Fruit fly (Drosophila melanogaster) whole organism, embryonic: ENCODE results near the gene beat-Ib.

Source experiments
- B-H1 ChIP-seq: fragments of 200-800 bp; sonication (Bioruptor generic); IDR thresholded peaks from 3 replicates; pipeline ENCODE4 v1.3.6; 2022; ENCODE audit warnings: missing biosample characterization, missing genetic modification characterization
- BEAF-32 ChIP-seq: fragments of 200-800 bp; sonication (Bioruptor generic); optimal IDR thresholded peaks from 3 replicates; lab custom pipeline; 2017; ENCODE audit warnings: missing biosample characterization, missing genetic modification characterization, mild to moderate bottlenecking, moderate library complexity, missing genetic modification reagents
- CG1024 ChIP-seq: fragments of 200-800 bp; sonication (Bioruptor generic); IDR thresholded peaks from 2 replicates; pipeline ENCODE4 v1.3.6; 2022; ENCODE audit warnings: missing biosample characterization, missing genetic modification characterization
- CG11456 ChIP-seq: fragments of 200-800 bp; sonication (Bioruptor generic); IDR thresholded peaks from 3 replicates; pipeline ENCODE4 v1.3.6; 2022; ENCODE audit warnings: missing biosample characterization, missing genetic modification characterization
- CG1233 ChIP-seq: fragments of 200-800 bp; sonication (Bioruptor generic); optimal IDR thresholded peaks from 4 replicates; lab custom pipeline; 2018; ENCODE audit warnings: missing biosample characterization, mild to moderate bottlenecking, missing genetic modification characterization
- CG12744 ChIP-seq: fragments of 200-800 bp; sonication (Bioruptor generic); optimal IDR thresholded peaks from 2 replicates; lab custom pipeline; 2016; ENCODE audit warnings: missing biosample characterization, missing genetic modification characterization
- CG12942 ChIP-seq: fragments of 200-800 bp; sonication (Bioruptor generic); optimal IDR thresholded peaks from 3 replicates; lab custom pipeline; 2016; ENCODE audit warnings: missing biosample characterization, missing genetic modification characterization
- CG13287 ChIP-seq: fragments of 200-800 bp; sonication (Bioruptor generic); IDR thresholded peaks from 2 replicates; pipeline ENCODE4 v1.3.6; 2022; ENCODE audit warnings: missing biosample characterization, missing genetic modification characterization; ENCODE audit not compliant: partially characterized antibody
- CG14965 ChIP-seq: fragments of 200-800 bp; sonication (Bioruptor generic); optimal IDR thresholded peaks from 2 replicates; lab custom pipeline; 2016; ENCODE audit warnings: missing biosample characterization, missing genetic modification characterization, borderline replicate concordance
- CG1647 ChIP-seq: fragments of 200-800 bp; sonication (Bioruptor generic); optimal IDR thresholded peaks from 3 replicates; lab custom pipeline; 2016; ENCODE audit warnings: missing biosample characterization, missing genetic modification characterization
- CG2116 ChIP-seq: fragments of 200-800 bp; sonication (Bioruptor generic); optimal IDR thresholded peaks from 3 replicates; lab custom pipeline; 2018; ENCODE audit warnings: missing biosample characterization, mild to moderate bottlenecking, missing genetic modification characterization
- CG34422 ChIP-seq: fragments of 200-800 bp; sonication (Bioruptor generic); IDR thresholded peaks from 3 replicates; pipeline ENCODE4 v1.3.6; 2022; ENCODE audit warnings: missing biosample characterization, missing genetic modification characterization
- CG3847 ChIP-seq: fragments of 200-800 bp; sonication (Bioruptor generic); IDR thresholded peaks from 2 replicates; pipeline ENCODE4 v1.3.6; 2022; ENCODE audit warnings: missing biosample characterization, missing genetic modification characterization
- CG5953 ChIP-seq: fragments of 200-800 bp; sonication (Bioruptor generic); IDR thresholded peaks from 2 replicates; pipeline ENCODE4 v1.3.6; 2022; ENCODE audit warnings: missing biosample characterization, missing genetic modification characterization
- CTCF ChIP-seq: fragments of 200-800 bp; sonication (Bioruptor generic); optimal IDR thresholded peaks from 2 replicates; lab custom pipeline; 2017; ENCODE audit warnings: missing biosample characterization, mild to moderate bottlenecking, missing genetic modification characterization, moderate library complexity
- D19A ChIP-seq: fragments of 200-800 bp; optimal IDR thresholded peaks from 3 replicates; lab custom pipeline; 2019; ENCODE audit warnings: missing biosample characterization, mild to moderate bottlenecking, missing genetic modification characterization, moderate library complexity
- Dref ChIP-seq: fragments of 200-800 bp; sonication (Bioruptor generic); IDR thresholded peaks from 2 replicates; pipeline ENCODE4 v1.3.6; 2022; ENCODE audit warnings: missing biosample characterization, missing genetic modification characterization
- Ets65A ChIP-seq: fragments of 200-800 bp; sonication (Bioruptor generic); peaks from one replicate; lab custom pipeline; 2016; ENCODE audit warnings: missing biosample characterization, missing genetic modification characterization
- Fer3 ChIP-seq: fragments of 200-800 bp; sonication (Bioruptor generic); optimal IDR thresholded peaks from 2 replicates; lab custom pipeline; 2018; ENCODE audit warnings: missing biosample characterization, mild to moderate bottlenecking, missing genetic modification characterization, moderate library complexity
- NC2α ChIP-seq: fragments of 200-800 bp; sonication (Bioruptor generic); optimal IDR thresholded peaks from 2 replicates; lab custom pipeline; 2016; ENCODE audit warnings: missing biosample characterization, missing genetic modification characterization
- NFAT ChIP-seq: fragments of 200-800 bp; sonication (Bioruptor generic); IDR thresholded peaks from 2 replicates; pipeline ENCODE4 v1.3.6; 2022; ENCODE audit warnings: missing biosample characterization, missing genetic modification characterization
- Ptx1 ChIP-seq: fragments of 200-800 bp; sonication (Bioruptor generic); IDR thresholded peaks from 2 replicates; pipeline ENCODE4 v1.3.6; 2022; ENCODE audit warnings: missing biosample characterization, missing genetic modification characterization
- Rx ChIP-seq: fragments of 200-800 bp; sonication (Bioruptor generic); IDR thresholded peaks from 2 replicates; pipeline ENCODE4 v1.3.6; 2022; ENCODE audit warnings: missing biosample characterization, missing genetic modification characterization
- Trl ChIP-seq, 3 experiments: fragments of >200 bp in 2 of 3; fragments of 200-800 bp in 1 of 3; sonication (Bioruptor generic) in 1 of 3; optimal IDR thresholded peaks; 2 replicates in 1 of 3; 3 replicates in 2 of 3; lab custom pipeline; 2016 to 2017; ENCODE audit warnings: missing biosample characterization in 1 of 3, missing genetic modification characterization in 1 of 3
- ab ChIP-seq: fragments of 200-800 bp; sonication (Bioruptor generic); optimal IDR thresholded peaks from 2 replicates; lab custom pipeline; 2016; ENCODE audit warnings: missing biosample characterization, missing genetic modification characterization
- bigmax ChIP-seq: fragments of 200-800 bp; sonication (Bioruptor generic); optimal IDR thresholded peaks from 2 replicates; lab custom pipeline; 2018; ENCODE audit warnings: missing biosample characterization, mild to moderate bottlenecking, missing genetic modification characterization
- btn ChIP-seq: fragments of 200-800 bp; sonication (Bioruptor generic); optimal IDR thresholded peaks from 2 replicates; lab custom pipeline; 2016; ENCODE audit warnings: missing biosample characterization, missing genetic modification characterization
- cad ChIP-seq: fragments of >200 bp; optimal IDR thresholded peaks from 2 replicates; lab custom pipeline; 2017; ENCODE audit warnings: missing biosample characterization, missing genetic modification characterization
- crc ChIP-seq: fragments of 200-800 bp; sonication (Bioruptor generic); optimal IDR thresholded peaks from 2 replicates; lab custom pipeline; 2016; ENCODE audit warnings: missing biosample characterization, missing genetic modification characterization
- crp ChIP-seq, 2 experiments: fragments of 200-800 bp; sonication (Bioruptor generic); optimal IDR thresholded peaks; 2 replicates in 1 of 2; 3 replicates in 1 of 2; lab custom pipeline; 2017; ENCODE audit warnings: missing biosample characterization in 2 of 2, missing genetic modification characterization in 2 of 2, mild to moderate bottlenecking in 1 of 2, moderate library complexity in 1 of 2
- da ChIP-seq: fragments of 200-800 bp; sonication (Bioruptor generic); optimal IDR thresholded peaks from 2 replicates; lab custom pipeline; 2016; ENCODE audit warnings: missing biosample characterization, missing genetic modification characterization
- ewg ChIP-seq: fragments of 200-800 bp; sonication (Bioruptor generic); optimal IDR thresholded peaks from 3 replicates; lab custom pipeline; 2017; ENCODE audit warnings: mild to moderate bottlenecking, missing biosample characterization, missing genetic modification reagents, missing genetic modification characterization
- ftz-f1 ChIP-seq: fragments of 200-800 bp; sonication (Bioruptor generic); optimal IDR thresholded peaks from 2 replicates; lab custom pipeline; 2016; ENCODE audit warnings: missing biosample characterization, missing genetic modification characterization
- lola ChIP-seq, 3 experiments: fragments of >200 bp in 2 of 3; fragments of 200-800 bp in 1 of 3; sonication (Bioruptor generic) in 1 of 3; optimal IDR thresholded peaks; 2 replicates each; lab custom pipeline; 2017 to 2019; ENCODE audit warnings: missing biosample characterization in 3 of 3, missing genetic modification characterization in 3 of 3, mild to moderate bottlenecking in 1 of 3, moderate library complexity in 1 of 3
- lov ChIP-seq, 2 experiments: fragments of 200-800 bp in 1 of 2; fragments of >200 bp in 1 of 2; sonication (Bioruptor generic) in 1 of 2; IDR thresholded peaks in 1 of 2; optimal IDR thresholded peaks in 1 of 2; 2 replicates in 1 of 2; 3 replicates in 1 of 2; pipeline versions ENCODE4 v1.3.6 to Lab custom; 2017 to 2022; ENCODE audit warnings: missing biosample characterization in 1 of 2, missing genetic modification characterization in 1 of 2
- sug ChIP-seq: fragments of 200-800 bp; optimal IDR thresholded peaks from 2 replicates; lab custom pipeline; 2019; ENCODE audit warnings: missing biosample characterization, mild to moderate bottlenecking, missing genetic modification characterization, moderate library complexity
- vnd ChIP-seq: fragments of 200-800 bp; sonication (Bioruptor generic); IDR thresholded peaks from 3 replicates; pipeline ENCODE4 v1.3.6; 2022; ENCODE audit warnings: missing biosample characterization, missing genetic modification characterization; ENCODE audit not compliant: partially characterized antibody
- wek ChIP-seq: fragments of 200-800 bp; sonication (Bioruptor generic); optimal IDR thresholded peaks from 3 replicates; lab custom pipeline; 2018; ENCODE audit warnings: missing biosample characterization, mild to moderate bottlenecking, missing genetic modification characterization, moderate library complexity
- yki ChIP-seq: fragments of >200 bp; optimal IDR thresholded peaks from 3 replicates; lab custom pipeline; 2018
- zfh1 ChIP-seq: fragments of 200-800 bp; sonication (Bioruptor generic); IDR thresholded peaks from 3 replicates; pipeline ENCODE4 v1.3.6; 2022; ENCODE audit warnings: missing biosample characterization, missing genetic modification characterization

beat-Ib gene

DNA sequence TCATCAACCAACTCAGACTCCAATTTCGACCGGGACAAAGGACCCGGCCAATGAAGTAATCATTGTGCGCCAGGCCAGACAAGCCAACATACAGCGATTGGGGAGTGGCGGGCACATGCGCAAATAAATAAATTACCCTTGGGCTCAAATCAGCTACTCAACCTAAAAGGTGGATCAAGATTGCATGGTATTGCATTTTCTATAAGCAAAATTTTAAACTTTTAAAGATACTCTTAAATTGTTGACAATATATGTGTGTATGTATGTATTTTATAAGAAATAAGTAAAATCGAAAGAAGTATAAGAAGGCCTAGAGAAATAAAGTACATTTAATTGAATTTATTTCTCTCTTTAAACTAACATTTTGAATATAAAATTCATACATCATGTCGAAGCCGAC lies 17.0 kb upstream of the beat-Ib start, which contains the start of gene CG10839:
Gene CG10839, plus strand, starts transcription at position 301 of the 400 bp plus-strand sequence.
- TF ChIP-seq da, result no peak
- TF ChIP-seq ewg (GFP tag; lab: Kevin White, UChicago), result peak; percentile 3
- TF ChIP-seq Trl (optimal IDR thresholded peaks at IDR 0.05; lab: Kevin White, UChicago), result no peak
- TF ChIP-seq Trl (GFP tag; optimal IDR thresholded peaks at IDR 0.05; lab: Kevin White, UChicago), result no peak

DNA sequence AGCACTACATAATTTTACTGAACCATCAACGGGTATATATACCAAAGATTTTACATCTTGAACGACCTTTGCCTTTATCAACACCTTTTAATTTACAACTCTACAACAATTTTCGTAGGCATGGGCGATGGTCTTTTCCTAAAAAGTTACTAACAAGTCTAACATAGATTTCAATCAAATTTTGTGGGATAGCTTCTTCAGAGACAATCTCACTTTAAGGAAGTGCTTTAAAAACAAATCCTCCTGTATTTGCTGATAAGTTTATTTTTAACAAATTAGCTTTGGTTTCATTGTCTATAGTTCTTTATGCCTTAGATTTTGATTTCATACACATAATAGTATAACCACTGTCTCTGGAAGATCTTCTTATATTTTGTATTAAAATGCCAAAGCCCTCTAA lies 4.7 kb downstream of the beat-Ib start, which contains the start of gene CG18063:
Gene CG18063, plus strand, starts transcription at position 301 of the 400 bp plus-strand sequence.
- TF ChIP-seq CG12744 (no peak), CG3847 (no peak), wek (GFP tag; lab: Kevin White, UChicago) (no peak), bigmax (GFP tag; lab: Kevin White, UChicago) (no peak), ab (no peak), vnd (no peak), D19A (tag; lab: Kevin White, UChicago) (no peak), sug (tag; lab: Kevin White, UChicago) (no peak), Rx (GFP tag; lab: Robert Waterston, UW) (no peak), cad (no peak), NC2α (GFP tag; lab: Kevin White, UChicago) (no peak), B-H1 (GFP tag; lab: Robert Waterston, UW) (no peak), da (no peak), crc (GFP tag; lab: Kevin White, UChicago) (no peak), CG1647 (GFP tag; lab: Kevin White, UChicago) (no peak), CG13287 (GFP tag; lab: Robert Waterston, UW) (no peak), NFAT (GFP tag; lab: Robert Waterston, UW) (no peak), CG1233 (GFP tag; lab: Kevin White, UChicago) (no peak)

DNA sequence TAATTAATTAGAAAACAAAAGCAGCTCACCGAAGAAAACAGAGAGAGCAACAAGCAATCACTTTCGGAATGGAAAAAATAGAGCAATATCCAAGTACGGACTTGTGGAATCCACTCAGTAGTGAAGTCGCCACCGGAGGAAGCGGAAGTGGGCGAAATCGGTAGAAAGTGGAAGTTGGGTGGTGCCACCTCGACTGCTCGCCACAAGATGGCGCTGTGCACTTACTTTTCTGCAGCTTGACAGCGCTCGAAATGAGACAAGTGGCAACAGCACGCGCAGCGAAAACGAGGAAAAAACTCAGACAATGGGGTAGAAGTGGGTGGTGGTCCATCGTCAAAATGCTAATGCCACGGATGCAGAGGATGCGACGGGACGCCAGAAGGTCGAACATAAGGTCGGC lies 12.8 kb downstream of the beat-Ib start:
- peak; percentile 86 for TF ChIP-seq CTCF (GFP tag; lab: Kevin White, UChicago)
- no peak for TF ChIP-seq crp (GFP tag; optimal IDR thresholded peaks at IDR 0.05; lab: Kevin White, UChicago)
- TF ChIP-seq CG1024, result 0 out of 2 replicates have a peak, but pooled peaks have one; percentile 23
- TF ChIP-seq CG12942 (GFP tag; lab: Kevin White, UChicago), result no peak
- no peak for TF ChIP-seq CG5953 (GFP tag; lab: Robert Waterston, UW)
- TF ChIP-seq Dref (GFP tag; lab: Robert Waterston, UW), result no peak
- TF ChIP-seq lov (optimal IDR thresholded peaks at IDR 0.05; lab: Kevin White, UChicago), result no peak
- 0 out of 3 replicates have a peak, but pooled peaks have one; percentile 17 for TF ChIP-seq lov (GFP tag; IDR thresholded peaks at IDR 0.05; lab: Robert Waterston, UW)
- TF ChIP-seq btn (GFP tag; lab: Kevin White, UChicago), result no peak
- TF ChIP-seq Ptx1 (GFP tag; lab: Robert Waterston, UW), result no peak
- no peak for TF ChIP-seq ftz-f1 (GFP tag; lab: Kevin White, UChicago)
- no peak for TF ChIP-seq zfh1 (GFP tag; lab: Robert Waterston, UW)
- no peak for TF ChIP-seq BEAF-32 (GFP tag; lab: Kevin White, UChicago)
- TF ChIP-seq Fer3, result no peak
- no peak for TF ChIP-seq CG2116
- no peak for TF ChIP-seq yki (lab: Kevin White, UChicago)
- no peak for TF ChIP-seq lola (GFP tag; optimal IDR thresholded peaks at IDR 0.05; lab: Kevin White, UChicago)
- TF ChIP-seq CG34422 (GFP tag; lab: Robert Waterston, UW), result no peak
- 0 out of 3 replicates have a peak, but pooled peaks have one; percentile 32 for TF ChIP-seq CG11456 (GFP tag; lab: Robert Waterston, UW)
- TF ChIP-seq CG14965 (GFP tag; lab: Kevin White, UChicago), result peak; percentile 58
- TF ChIP-seq Ets65A (GFP tag; lab: Kevin White, UChicago), result peak; percentile 57
